Fruit fly (Drosophila melanogaster) whole organism, embryonic: ENCODE results near the gene MED19.
A peak's percentile ranks its signal among the peaks of the same experiment; 100 is the strongest.

Source experiments
- CG10565 ChIP-seq: fragments of 200-800 bp; sonication (Bioruptor generic); optimal IDR thresholded peaks from 3 replicates; lab custom pipeline; 2016; ENCODE audit warnings: missing biosample characterization, mild to moderate bottlenecking, missing genetic modification characterization
- CG31224 ChIP-seq: fragments of 200-800 bp; sonication (Bioruptor generic); IDR thresholded peaks from 2 replicates; pipeline ENCODE4 v1.3.6; 2022; ENCODE audit warnings: missing biosample characterization, missing genetic modification characterization
- Eip74EF ChIP-seq, 2 experiments: fragments of 200-800 bp in 1 of 2; fragments of >200 bp in 1 of 2; sonication (Bioruptor generic) in 1 of 2; optimal IDR thresholded peaks; 2 replicates each; lab custom pipeline; 2017 to 2019; ENCODE audit warnings: missing biosample characterization in 2 of 2, missing genetic modification characterization in 2 of 2, mild to moderate bottlenecking in 1 of 2, moderate library complexity in 1 of 2
- MBD-R2 ChIP-seq: fragments of 200-800 bp; sonication (Bioruptor generic); IDR thresholded peaks from 2 replicates; pipeline ENCODE4 v1.3.6; 2022; ENCODE audit warnings: missing biosample characterization, missing genetic modification characterization
- h ChIP-seq: fragments of >200 bp; optimal IDR thresholded peaks from 2 replicates; lab custom pipeline; 2017
- hth ChIP-seq: fragments of >200 bp; optimal IDR thresholded peaks from 2 replicates; lab custom pipeline; 2017; ENCODE audit warnings: inconsistent platforms
- sc ChIP-seq, 3 experiments: fragments of >200 bp in 2 of 3; fragments of 200-800 bp in 1 of 3; sonication (Bioruptor generic) in 1 of 3; optimal IDR thresholded peaks; 2 replicates in 2 of 3; 3 replicates in 1 of 3; lab custom pipeline; 2017; ENCODE audit warnings: mild to moderate bottlenecking in 1 of 3, missing biosample characterization in 1 of 3, missing genetic modification characterization in 1 of 3, missing genetic modification reagents in 1 of 3
- ssp ChIP-seq: fragments of 200-800 bp; sonication (Bioruptor generic); IDR thresholded peaks from 2 replicates; pipeline ENCODE4 v1.3.6; 2022; ENCODE audit warnings: missing biosample characterization, missing genetic modification characterization
- usp ChIP-seq: fragments of >200 bp; optimal IDR thresholded peaks from 2 replicates; lab custom pipeline; 2017; ENCODE audit warnings: missing biosample characterization, missing genetic modification characterization

- TF ChIP-seq usp (GFP tag; lab: Kevin White, UChicago) (no peak), h (lab: Kevin White, UChicago) (no peak), CG10565 (GFP tag; lab: Kevin White, UChicago) (no peak), hth (lab: Kevin White, UChicago) (no peak), CG31224 (GFP tag; lab: Robert Waterston, UW) (no peak), ssp (GFP tag; lab: Robert Waterston, UW) (no peak), sc (optimal IDR thresholded peaks at IDR 0.05; lab: Kevin White, UChicago) (no peak), sc (GFP tag; optimal IDR thresholded peaks at IDR 0.05; lab: Kevin White, UChicago) (no peak), MBD-R2 (GFP tag; lab: Robert Waterston, UW) (peak; percentile 29; the same call in 1 of the 2 replicates), Eip74EF (GFP tag; optimal IDR thresholded peaks at IDR 0.05; lab: Kevin White, UChicago) (no peak)
Observed at dm6 chr3L:17846982-17847355, 668 bp upstream of the MED19 start.
